Worm (Caenorhabditis elegans) whole organism, midembryonic: ENCODE results near the gene ant-1.3.
"Not testable (repeated sequence)": the region's sequence is repeated elsewhere in the genome, so short reads cannot be mapped to it uniquely, and the experiment has no call there.

ENCODE experiments used
- T22C8.4 ChIP-seq: fragments of 200-800 bp; sonication (Bioruptor generic); IDR thresholded peaks from 2 replicates; pipeline ENCODE4 v1.3.6; 2022; ENCODE audit warnings: missing genetic modification characterization, missing compliant biosample characterization
- cog-1 ChIP-seq: sonication (generic microtip); optimal IDR thresholded peaks from 2 replicates; lab custom pipeline; 2016; ENCODE audit warnings: missing genetic modification characterization, missing compliant biosample characterization
- flt-1 ChIP-seq: fragments of 200-800 bp; sonication (Bioruptor generic); IDR thresholded peaks from 2 replicates; pipeline ENCODE4 v1.3.6; 2022; ENCODE audit warnings: missing genetic modification characterization, missing compliant biosample characterization
- klf-2 ChIP-seq: fragments of 200-800 bp; sonication (Bioruptor generic); conservative IDR thresholded peaks from 2 replicates; pipeline ENCODE4 v1.3.6; 2022; ENCODE audit warnings: missing genetic modification reagents, missing genetic modification characterization, missing compliant biosample characterization
- med-1 ChIP-seq: sonication (generic microtip); optimal IDR thresholded peaks from 2 replicates; lab custom pipeline; 2017; ENCODE audit warnings: missing genetic modification characterization, mild to moderate bottlenecking, missing compliant biosample characterization, antibody characterized with exemption, missing genetic modification reagents; ENCODE audit not compliant: insufficient read depth
- ref-1 ChIP-seq: fragments of 200-800 bp; sonication (Bioruptor generic); conservative IDR thresholded peaks from 2 replicates; pipeline ENCODE4 v1.3.6; 2022; ENCODE audit warnings: missing genetic modification reagents, missing genetic modification characterization, missing compliant biosample characterization
- tab-1 ChIP-seq: fragments of 200-800 bp; sonication (Bioruptor generic); IDR thresholded peaks from 2 replicates; pipeline ENCODE4 v1.3.6; 2022; ENCODE audit warnings: missing genetic modification characterization, missing compliant biosample characterization
- ztf-23 ChIP-seq: fragments of 200-800 bp; sonication (Bioruptor generic); IDR thresholded peaks from 2 replicates; pipeline ENCODE4 v1.3.6; 2022; ENCODE audit warnings: missing genetic modification reagents, missing genetic modification characterization, missing compliant biosample characterization
- ztf-29 ChIP-seq: fragments of 200-800 bp; sonication (Bioruptor generic); IDR thresholded peaks from 2 replicates; pipeline ENCODE4 v1.3.6; 2022; ENCODE audit warnings: missing genetic modification reagents, missing genetic modification characterization, missing compliant biosample characterization

ant-1.3 gene

ce11 chrIV:9709205-9709604, at the start of gene ant-1.3:
Gene ant-1.3, minus strand, starts transcription at chrIV:9709305.
- TF ChIP-seq cog-1 (tag; lab: Kevin White, UChicago) (no peak), ztf-29 (GFP tag; lab: Robert Waterston, UW) (no peak)

- TF ChIP-seq klf-2 (GFP tag; lab: Robert Waterston, UW) (no peak), flt-1 (no peak), tab-1 (no peak), cog-1 (tag; lab: Kevin White, UChicago) (no peak), T22C8.4 (no peak), ref-1 (no peak), ztf-29 (GFP tag; lab: Robert Waterston, UW) (no peak), ztf-23 (GFP tag; lab: Robert Waterston, UW) (no peak)
Observed at ce11 chrIV:9757425-9757740, 48.3 kb upstream of the ant-1.3 start, which contains the start of gene nhr-97. Gene nhr-97, plus strand, starts transcription at chrIV:9757641.

- TF ChIP-seq med-1 (GFP tag; lab: Kevin White, UChicago) = no peak
- no peak for TF ChIP-seq T22C8.4
- no peak for TF ChIP-seq ztf-29 (GFP tag; lab: Robert Waterston, UW)
- TF ChIP-seq flt-1 = no peak
- TF ChIP-seq ref-1 = no peak
- no peak for TF ChIP-seq cog-1 (tag; lab: Kevin White, UChicago)
- no peak for TF ChIP-seq tab-1
- TF ChIP-seq klf-2 (GFP tag; lab: Robert Waterston, UW) = no peak
- TF ChIP-seq ztf-23 (GFP tag; lab: Robert Waterston, UW) = no peak
Observed at ce11 chrIV:9756647-9757424, 47.7 kb upstream of the ant-1.3 start.

ce11 chrIV:9755713-9756112, 46.6 kb upstream of the ant-1.3 start:
- no peak for TF ChIP-seq ztf-23 (GFP tag; lab: Robert Waterston, UW)
- TF ChIP-seq tab-1 = no peak
- TF ChIP-seq klf-2 (GFP tag; lab: Robert Waterston, UW) = no peak
- no peak for TF ChIP-seq ref-1
- no peak for TF ChIP-seq med-1 (GFP tag; lab: Kevin White, UChicago)
- TF ChIP-seq ztf-29 (GFP tag; lab: Robert Waterston, UW) = no peak
- TF ChIP-seq cog-1 (tag; lab: Kevin White, UChicago) = no peak
- TF ChIP-seq flt-1 = no peak
- no peak for TF ChIP-seq T22C8.4

- no peak for TF ChIP-seq cog-1 (tag; lab: Kevin White, UChicago)
- TF ChIP-seq ztf-23 (GFP tag; lab: Robert Waterston, UW) = no peak
- no peak for TF ChIP-seq klf-2 (GFP tag; lab: Robert Waterston, UW)
- TF ChIP-seq med-1 (GFP tag; lab: Kevin White, UChicago) = no peak
- TF ChIP-seq T22C8.4 = no peak
- TF ChIP-seq ztf-29 (GFP tag; lab: Robert Waterston, UW) = no peak
- no peak for TF ChIP-seq tab-1
- TF ChIP-seq ref-1 = no peak
- TF ChIP-seq flt-1 = no peak
Observed at ce11 chrIV:9748342-9748741, 39.2 kb upstream of the ant-1.3 start, which contains the start of gene C28D4.8. Gene C28D4.8, minus strand, starts transcription at chrIV:9748442.

- TF ChIP-seq flt-1 (no peak), klf-2 (GFP tag; lab: Robert Waterston, UW) (no peak), ref-1 (no peak), cog-1 (tag; lab: Kevin White, UChicago) (no peak), ztf-29 (GFP tag; lab: Robert Waterston, UW) (no peak), tab-1 (no peak), med-1 (GFP tag; lab: Kevin White, UChicago) (no peak), T22C8.4 (no peak), ztf-23 (GFP tag; lab: Robert Waterston, UW) (no peak)
Observed at ce11 chrIV:9746762-9747161, 37.7 kb upstream of the ant-1.3 start, which contains the start of gene C28D4.5. Gene C28D4.5, minus strand, starts transcription at chrIV:9746862.

ce11 chrIV:9744905-9745304, 35.8 kb upstream of the ant-1.3 start, which contains the start of gene C28D4.4:
Gene C28D4.4, minus strand, starts transcription at chrIV:9745005.
- TF ChIP-seq cog-1 (tag; lab: Kevin White, UChicago) (no peak), ztf-29 (GFP tag; lab: Robert Waterston, UW) (no peak), ztf-23 (GFP tag; lab: Robert Waterston, UW) (no peak), klf-2 (GFP tag; lab: Robert Waterston, UW) (no peak), ref-1 (no peak), tab-1 (no peak), T22C8.4 (no peak), flt-1 (no peak), med-1 (GFP tag; lab: Kevin White, UChicago) (no peak)

ce11 chrIV:9742883-9743282, 33.8 kb upstream of the ant-1.3 start, which contains the start of gene C28D4.7:
Gene C28D4.7, minus strand, starts transcription at chrIV:9743147.
- TF ChIP-seq ztf-23 (GFP tag; lab: Robert Waterston, UW) = no peak
- no peak for TF ChIP-seq T22C8.4
- no peak for TF ChIP-seq cog-1 (tag; lab: Kevin White, UChicago)
- TF ChIP-seq flt-1 = no peak
- TF ChIP-seq med-1 (GFP tag; lab: Kevin White, UChicago) = no peak
- no peak for TF ChIP-seq klf-2 (GFP tag; lab: Robert Waterston, UW)
- no peak for TF ChIP-seq ztf-29 (GFP tag; lab: Robert Waterston, UW)
- no peak for TF ChIP-seq tab-1
- no peak for TF ChIP-seq ref-1

- not testable (repeated sequence) for TF ChIP-seq tab-1; med-1 (GFP tag; lab: Kevin White, UChicago); ztf-23 (GFP tag; lab: Robert Waterston, UW)
Observed at ce11 chrIV:9740851-9741549, 31.9 kb upstream of the ant-1.3 start, which contains the start of gene gln-6. Gene gln-6, minus strand, starts transcription at chrIV:9740901.
